Worm (Caenorhabditis elegans) whole organism, L4/young adult: ENCODE results near the gene Y54G2A.76.

ENCODE experiments used
- W03F9.2 ChIP-seq: fragments of 150-350 bp; optimal IDR thresholded peaks from 2 replicates; lab custom pipeline; 2014; ENCODE audit warnings: missing biosample characterization, missing genetic modification characterization
- dao-5 ChIP-seq: sonication (generic microtip); optimal IDR thresholded peaks from 2 replicates; lab custom pipeline; 2016; ENCODE audit warnings: missing genotype, missing genetic modification characterization, moderate library complexity, missing compliant biosample characterization
- him-1 ChIP-seq: sonication (generic microtip); optimal IDR thresholded peaks from 2 replicates; lab custom pipeline; 2016; ENCODE audit warnings: missing genotype, missing genetic modification reagents, missing genetic modification characterization, missing compliant biosample characterization

- TF ChIP-seq W03F9.2 (tag; lab: Kevin White, UChicago) = no peak
- no peak for TF ChIP-seq him-1
- no peak for TF ChIP-seq dao-5 (tag; lab: Kevin White, UChicago)
Observed at ce11 chrIV:2762380-2762779, 46.8 kb upstream of the Y54G2A.76 start, which contains the start of gene Y54G2A.77.
